Worm (Caenorhabditis elegans): ENCODE measurements around the gene C02F5.14.

C02F5.14 gene

DNA sequence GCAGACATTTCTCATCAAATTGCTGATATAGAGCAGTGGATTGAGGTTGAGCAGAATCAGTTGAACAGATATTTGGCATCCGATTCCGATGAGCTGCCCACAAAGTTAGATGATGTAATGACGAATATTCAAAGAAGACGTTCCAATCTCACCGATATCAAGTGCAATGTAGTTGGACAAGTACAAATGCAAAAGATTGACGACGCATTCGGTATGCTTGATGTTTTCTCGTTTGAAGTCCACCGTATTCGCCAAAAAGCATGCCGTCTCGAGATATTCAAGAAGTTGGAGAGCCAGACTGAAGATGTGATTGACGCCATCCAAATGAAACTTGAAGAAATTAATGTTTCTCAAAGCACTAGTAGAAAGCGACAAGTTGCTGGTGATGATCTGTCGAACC lies 50.2 kb downstream of the C02F5.14 start:
- TF ChIP-seq nhr-28 (tag; optimal IDR thresholded peaks at IDR 0.05) (no peak), nhr-42 (GFP tag; IDR thresholded peaks at IDR 0.05) (no peak), unc-62 (GFP tag; optimal IDR thresholded peaks at IDR 0.05 in 1 of 2) (peak in 1 of 2 experiments; percentile 95), unc-62 (tag; optimal IDR thresholded peaks at IDR 0.05) (no peak)
